Worm (Caenorhabditis elegans): ENCODE measurements around the gene npp-8.

npp-8 gene

ce11 chrIV:1523418-1523817, 72.2 kb downstream of the npp-8 start, which contains the start of gene K03H6.1:
K03H6.1 (plus strand) TSS chrIV:1523718.
- no peak for TF ChIP-seq hsf-1 (GFP tag; IDR thresholded peaks at IDR 0.05)
- TF ChIP-seq K11D2.4 (GFP tag; IDR thresholded peaks at IDR 0.05), result no peak
- no peak for TF ChIP-seq pha-4 (tag; optimal IDR thresholded peaks at IDR 0.05)
- TF ChIP-seq rec-8 (tag; optimal IDR thresholded peaks at IDR 0.05), result no peak
- no peak for TF ChIP-seq rpc-1 (optimal IDR thresholded peaks at IDR 0.05)
- TF ChIP-seq rpc-1 (tag; optimal IDR thresholded peaks at IDR 0.05), result no peak
- no peak for TF ChIP-seq unc-130 (GFP tag; optimal IDR thresholded peaks at IDR 0.05)
- no peak for TF ChIP-seq tlf-1 (GFP tag; optimal IDR thresholded peaks at IDR 0.05)
- TF ChIP-seq B0019.2 (GFP tag; conservative IDR thresholded peaks at IDR 0.05), result no peak
- no peak for TF ChIP-seq nhr-90 (tag; optimal IDR thresholded peaks at IDR 0.05)
- TF ChIP-seq lin-54 (GFP tag; optimal IDR thresholded peaks at IDR 0.05), result no peak
- no peak for TF ChIP-seq cebp-1 (GFP tag; IDR thresholded peaks at IDR 0.05)
- no peak for TF ChIP-seq cebp-1 (tag; optimal IDR thresholded peaks at IDR 0.05)
- TF ChIP-seq madf-8 (GFP tag; conservative IDR thresholded peaks at IDR 0.05), result no peak
- no peak for TF ChIP-seq mel-28 (tag; optimal IDR thresholded peaks at IDR 0.05; ENCODE audit: borderline replicate concordance)
- no peak for TF ChIP-seq nhr-80 (tag; optimal IDR thresholded peaks at IDR 0.05)
- no peak for TF ChIP-seq efl-1 (GFP tag; optimal IDR thresholded peaks at IDR 0.05)
- no peak for TF ChIP-seq ztf-25 (GFP tag; IDR thresholded peaks at IDR 0.05)
- TF ChIP-seq gei-17 (GFP tag; optimal IDR thresholded peaks at IDR 0.05), result no peak
- TF ChIP-seq snpc-3.4 (tag; optimal IDR thresholded peaks at IDR 0.05), result no peak
- no peak for TF ChIP-seq lir-1 (GFP tag; conservative IDR thresholded peaks at IDR 0.05)

- TF ChIP-seq let-526 (GFP tag; IDR thresholded peaks at IDR 0.05) (no peak), chd-7 (tag; optimal IDR thresholded peaks at IDR 0.05) (no peak)
Measured at ce11 chrIV:1522358-1522757, 73.3 kb downstream of the npp-8 start.

- TF ChIP-seq K12H6.12 (tag; optimal IDR thresholded peaks at IDR 0.05) (no peak), unc-62 (GFP tag; optimal IDR thresholded peaks at IDR 0.05) (no peak), nhr-80 (tag; optimal IDR thresholded peaks at IDR 0.05) (no peak), sptf-2 (GFP tag; optimal IDR thresholded peaks at IDR 0.05) (no peak), hrde-1 (tag; optimal IDR thresholded peaks at IDR 0.05; ENCODE audit: borderline replicate concordance) (no peak), somi-1 (GFP tag; optimal IDR thresholded peaks at IDR 0.05) (no peak), dpff-1 (tag; optimal IDR thresholded peaks at IDR 0.05) (no peak), tlf-1 (GFP tag; optimal IDR thresholded peaks at IDR 0.05) (no peak), mcd-1 (GFP tag; IDR thresholded peaks at IDR 0.05) (no peak), ccch-3 (GFP tag; optimal IDR thresholded peaks at IDR 0.05) (no peak)
Measured at ce11 chrIV:1521224-1521623, 74.4 kb downstream of the npp-8 start, which contains the start of gene K03H6.4. K03H6.4 (minus strand) TSS chrIV:1521324.
